Fruit fly (Drosophila melanogaster) whole organism, embryonic: ENCODE results near the gene CG7386.

Source experiments
- ATbp ChIP-seq: fragments of 200-800 bp; sonication (Bioruptor generic); optimal IDR thresholded peaks from 2 replicates; lab custom pipeline; 2017; ENCODE audit warnings: missing biosample characterization, mild to moderate bottlenecking, missing genetic modification characterization, missing genetic modification reagents
- BtbVII ChIP-seq: fragments of 200-800 bp; sonication (Bioruptor generic); optimal IDR thresholded peaks from 3 replicates; lab custom pipeline; 2017; ENCODE audit warnings: missing biosample characterization, mild to moderate bottlenecking, missing genetic modification characterization
- CG10267 ChIP-seq: fragments of 200-800 bp; sonication (Bioruptor generic); optimal IDR thresholded peaks from 2 replicates; lab custom pipeline; 2018; ENCODE audit warnings: missing biosample characterization, mild to moderate bottlenecking, missing genetic modification characterization, moderate library complexity
- CG10321 ChIP-seq: fragments of 200-800 bp; sonication (Bioruptor generic); IDR thresholded peaks from 2 replicates; pipeline ENCODE4 v1.3.6; 2022; ENCODE audit warnings: missing biosample characterization, missing genetic modification characterization
- CG10654 ChIP-seq: fragments of 200-800 bp; sonication (Bioruptor generic); optimal IDR thresholded peaks from 2 replicates; lab custom pipeline; 2016; ENCODE audit warnings: missing biosample characterization, missing genetic modification characterization
- CG11085 ChIP-seq: fragments of 200-800 bp; sonication (Bioruptor generic); IDR thresholded peaks from 2 replicates; pipeline ENCODE4 v1.3.6; 2022; ENCODE audit warnings: missing biosample characterization, missing genetic modification characterization
- CG12104 ChIP-seq: fragments of 200-800 bp; sonication (Bioruptor generic); optimal IDR thresholded peaks from 3 replicates; lab custom pipeline; 2016; ENCODE audit warnings: missing biosample characterization, missing genetic modification characterization
- CG14050 ChIP-seq: fragments of 200-800 bp; sonication (Bioruptor generic); IDR thresholded peaks from 3 replicates; pipeline ENCODE4 v1.3.6; 2022; ENCODE audit warnings: missing biosample characterization, missing genetic modification characterization
- CG14710 ChIP-seq: fragments of 200-800 bp; sonication (Bioruptor generic); optimal IDR thresholded peaks from 3 replicates; lab custom pipeline; 2019; ENCODE audit warnings: missing biosample characterization, mild to moderate bottlenecking, missing genetic modification characterization, moderate library complexity
- CG16813 ChIP-seq: fragments of 200-800 bp; sonication (Bioruptor generic); IDR thresholded peaks from 3 replicates; pipeline ENCODE4 v1.3.6; 2022; ENCODE audit warnings: missing biosample characterization, missing genetic modification characterization; ENCODE audit not compliant: partially characterized antibody
- CG30403 ChIP-seq: fragments of 200-800 bp; sonication (Bioruptor generic); optimal IDR thresholded peaks from 3 replicates; lab custom pipeline; 2016; ENCODE audit warnings: missing biosample characterization, missing genetic modification characterization
- CG31365 ChIP-seq: fragments of 200-800 bp; sonication (Bioruptor generic); optimal IDR thresholded peaks from 2 replicates; lab custom pipeline; 2018; ENCODE audit warnings: missing biosample characterization, mild to moderate bottlenecking, missing genetic modification characterization
- CG3847 ChIP-seq: fragments of 200-800 bp; sonication (Bioruptor generic); IDR thresholded peaks from 2 replicates; pipeline ENCODE4 v1.3.6; 2022; ENCODE audit warnings: missing biosample characterization, missing genetic modification characterization
- CG4328 ChIP-seq: fragments of 200-800 bp; sonication (Bioruptor generic); optimal IDR thresholded peaks from 3 replicates; lab custom pipeline; 2017; ENCODE audit warnings: missing biosample characterization, missing genetic modification reagents, missing genetic modification characterization
- CG7357 ChIP-seq: fragments of 200-800 bp; sonication (Bioruptor generic); IDR thresholded peaks from 3 replicates; pipeline ENCODE4 v1.3.6; 2022; ENCODE audit warnings: missing biosample characterization, missing genetic modification characterization
- CG8290 ChIP-seq, 3 experiments: fragments of 200-800 bp; sonication (Bioruptor generic); optimal IDR thresholded peaks; 2 replicates each; lab custom pipeline; 2016 to 2019; ENCODE audit warnings: missing biosample characterization in 3 of 3, missing genetic modification characterization in 3 of 3, mild to moderate bottlenecking in 2 of 3, moderate library complexity in 1 of 3
- CG9797 ChIP-seq: fragments of 200-800 bp; sonication (Bioruptor generic); optimal IDR thresholded peaks from 3 replicates; lab custom pipeline; 2018; ENCODE audit warnings: missing biosample characterization, mild to moderate bottlenecking, missing genetic modification characterization
- CG9932 ChIP-seq: fragments of 200-800 bp; sonication (Bioruptor generic); IDR thresholded peaks from 2 replicates; pipeline ENCODE4 v1.3.6; 2022; ENCODE audit warnings: missing biosample characterization, missing genetic modification characterization
- Chrac-16 ChIP-seq: fragments of 200-800 bp; sonication (Bioruptor generic); optimal IDR thresholded peaks from 3 replicates; lab custom pipeline; 2016; ENCODE audit warnings: missing biosample characterization, missing genetic modification characterization
- D19A ChIP-seq: fragments of 200-800 bp; optimal IDR thresholded peaks from 3 replicates; lab custom pipeline; 2019; ENCODE audit warnings: missing biosample characterization, mild to moderate bottlenecking, missing genetic modification characterization, moderate library complexity
- D19B ChIP-seq: fragments of 200-800 bp; sonication (Bioruptor generic); optimal IDR thresholded peaks from 2 replicates; lab custom pipeline; 2017; ENCODE audit warnings: missing biosample characterization, mild to moderate bottlenecking, missing genetic modification characterization
- Dbx ChIP-seq: fragments of 200-800 bp; sonication (Bioruptor generic); IDR thresholded peaks from 3 replicates; pipeline ENCODE4 v1.3.6; 2022; ENCODE audit warnings: missing biosample characterization, missing genetic modification characterization
- Drgx ChIP-seq: fragments of 200-800 bp; sonication (Bioruptor generic); IDR thresholded peaks from 2 replicates; pipeline ENCODE4 v1.3.6; 2022; ENCODE audit warnings: missing biosample characterization, missing genetic modification characterization
- HmgZ ChIP-seq: fragments of 200-800 bp; sonication (Bioruptor generic); optimal IDR thresholded peaks from 2 replicates; lab custom pipeline; 2018; ENCODE audit warnings: missing biosample characterization, mild to moderate bottlenecking, missing genetic modification characterization
- Hr3 ChIP-seq: fragments of 200-800 bp; sonication (Bioruptor generic); optimal IDR thresholded peaks from 3 replicates; lab custom pipeline; 2016; ENCODE audit warnings: missing biosample characterization, missing genetic modification characterization
- Kr ChIP-seq: fragments of 200-800 bp; sonication (Bioruptor generic); optimal IDR thresholded peaks from 2 replicates; lab custom pipeline; 2017; ENCODE audit warnings: missing biosample characterization, mild to moderate bottlenecking, missing genetic modification characterization
- Max ChIP-seq: fragments of 200-800 bp; sonication (Bioruptor generic); optimal IDR thresholded peaks from 2 replicates; lab custom pipeline; 2016; ENCODE audit warnings: missing biosample characterization, mild to moderate bottlenecking, missing genetic modification characterization
- Opbp ChIP-seq: fragments of 200-800 bp; sonication (Bioruptor generic); IDR thresholded peaks from 3 replicates; pipeline ENCODE4 v1.3.6; 2022; ENCODE audit warnings: missing biosample characterization, missing genetic modification characterization; ENCODE audit not compliant: partially characterized antibody
- Optix ChIP-seq: fragments of 200-800 bp; sonication (Bioruptor generic); IDR thresholded peaks from 3 replicates; pipeline ENCODE4 v1.3.6; 2022; ENCODE audit warnings: missing biosample characterization, missing genetic modification characterization
- Spps ChIP-seq: fragments of 200-800 bp; sonication (Bioruptor generic); optimal IDR thresholded peaks from 2 replicates; lab custom pipeline; 2018; ENCODE audit warnings: missing biosample characterization, mild to moderate bottlenecking, missing genetic modification characterization
- Tbp ChIP-seq: fragments of >200 bp; optimal IDR thresholded peaks from 2 replicates; lab custom pipeline; 2018; ENCODE audit warnings: missing biosample characterization, missing genetic modification characterization
- Xrp1 ChIP-seq: fragments of 200-800 bp; sonication (Bioruptor generic); IDR thresholded peaks from 2 replicates; pipeline ENCODE4 v1.3.6; 2022; ENCODE audit warnings: missing biosample characterization, missing genetic modification characterization
- YL-1 ChIP-seq: fragments of 200-800 bp; sonication (Bioruptor generic); optimal IDR thresholded peaks from 3 replicates; lab custom pipeline; 2017; ENCODE audit warnings: missing biosample characterization, mild to moderate bottlenecking, missing genetic modification characterization
- abd-A ChIP-seq: fragments of 200-800 bp; sonication (Bioruptor generic); optimal IDR thresholded peaks from 3 replicates; lab custom pipeline; 2019; ENCODE audit warnings: missing biosample characterization, mild to moderate bottlenecking, missing genetic modification characterization, moderate library complexity
- disco-r ChIP-seq: fragments of 200-800 bp; sonication (Bioruptor generic); optimal IDR thresholded peaks from 2 replicates; lab custom pipeline; 2016; ENCODE audit warnings: missing biosample characterization, missing genetic modification characterization
- dmrt11E ChIP-seq: fragments of 200-800 bp; sonication (Bioruptor generic); optimal IDR thresholded peaks from 3 replicates; lab custom pipeline; 2018; ENCODE audit warnings: missing biosample characterization, mild to moderate bottlenecking, missing genetic modification characterization, moderate library complexity
- eve ChIP-seq, 2 experiments: fragments of >200 bp; optimal IDR thresholded peaks; 2 replicates each; lab custom pipeline; 2017; ENCODE audit warnings: missing biosample characterization in 2 of 2, missing genetic modification characterization in 2 of 2
- fd96Cb ChIP-seq: fragments of 200-800 bp; sonication (Bioruptor generic); optimal IDR thresholded peaks from 2 replicates; lab custom pipeline; 2018; ENCODE audit warnings: missing biosample characterization, mild to moderate bottlenecking, missing genetic modification characterization, moderate library complexity
- ind ChIP-seq: fragments of 200-800 bp; sonication (Bioruptor generic); optimal IDR thresholded peaks from 3 replicates; lab custom pipeline; 2016; ENCODE audit warnings: missing biosample characterization, missing genetic modification characterization
- jing ChIP-seq: fragments of 200-800 bp; sonication (Bioruptor generic); optimal IDR thresholded peaks from 2 replicates; lab custom pipeline; 2018; ENCODE audit warnings: missing biosample characterization, mild to moderate bottlenecking, missing genetic modification characterization
- nmo ChIP-seq: fragments of 200-800 bp; sonication (Bioruptor generic); optimal IDR thresholded peaks from 2 replicates; lab custom pipeline; 2018; ENCODE audit warnings: missing biosample characterization, mild to moderate bottlenecking, missing genetic modification characterization, moderate library complexity
- p53 ChIP-seq: fragments of 200-800 bp; sonication (Bioruptor generic); optimal IDR thresholded peaks from 2 replicates; lab custom pipeline; 2016; ENCODE audit warnings: missing biosample characterization, missing genetic modification characterization
- pfk ChIP-seq: fragments of 200-800 bp; sonication (Bioruptor generic); optimal IDR thresholded peaks from 2 replicates; lab custom pipeline; 2018; ENCODE audit warnings: missing biosample characterization, mild to moderate bottlenecking, missing genetic modification characterization, moderate library complexity
- phol ChIP-seq: fragments of 200-800 bp; sonication (Bioruptor generic); optimal IDR thresholded peaks from 3 replicates; lab custom pipeline; 2018; ENCODE audit warnings: missing biosample characterization, mild to moderate bottlenecking, missing genetic modification characterization, moderate library complexity
- repo ChIP-seq: fragments of 200-800 bp; sonication (Bioruptor generic); optimal IDR thresholded peaks from 2 replicates; lab custom pipeline; 2016; ENCODE audit warnings: missing biosample characterization, missing genetic modification characterization
- row ChIP-seq: fragments of 200-800 bp; sonication (Bioruptor generic); IDR thresholded peaks from 3 replicates; pipeline ENCODE4 v1.3.6; 2022; ENCODE audit warnings: missing biosample characterization, missing genetic modification characterization
- sens ChIP-seq: fragments of 200-800 bp; sonication (Bioruptor generic); peaks from one replicate; lab custom pipeline; 2016; ENCODE audit warnings: missing biosample characterization, missing genetic modification characterization
- ssp ChIP-seq: fragments of 200-800 bp; sonication (Bioruptor generic); IDR thresholded peaks from 2 replicates; pipeline ENCODE4 v1.3.6; 2022; ENCODE audit warnings: missing biosample characterization, missing genetic modification characterization
- tgo ChIP-seq: fragments of 200-800 bp; sonication (Bioruptor generic); IDR thresholded peaks from 3 replicates; pipeline ENCODE4 v1.3.6; 2022; ENCODE audit warnings: missing biosample characterization, missing genetic modification characterization
- trem ChIP-seq: fragments of 200-800 bp; optimal IDR thresholded peaks from 3 replicates; lab custom pipeline; 2019; ENCODE audit warnings: missing biosample characterization, mild to moderate bottlenecking, missing genetic modification characterization, moderate library complexity
- vnd ChIP-seq: fragments of 200-800 bp; sonication (Bioruptor generic); IDR thresholded peaks from 3 replicates; pipeline ENCODE4 v1.3.6; 2022; ENCODE audit warnings: missing biosample characterization, missing genetic modification characterization; ENCODE audit not compliant: partially characterized antibody

The CG7386 gene

dm6 chr3L:6173826-6174255 lies 15.7 kb upstream of the CG7386 start, which contains the start of the genes fmt and CG7376 (continued):
- no peak for TF ChIP-seq Drgx (GFP tag; lab: Robert Waterston, UW)
- no peak for TF ChIP-seq Spps (tag; lab: Kevin White, UChicago)
- no peak for TF ChIP-seq Kr (GFP tag; lab: Kevin White, UChicago)
- TF ChIP-seq CG3847 (GFP tag; lab: Robert Waterston, UW) = peak; percentile 51
- TF ChIP-seq disco-r (GFP tag; lab: Kevin White, UChicago) = no peak
- TF ChIP-seq phol (tag; lab: Kevin White, UChicago) = peak; percentile 68
- TF ChIP-seq p53 (GFP tag; lab: Kevin White, UChicago) = no peak
- TF ChIP-seq Optix = no peak
- peak; percentile 4 for TF ChIP-seq Chrac-16 (GFP tag; lab: Kevin White, UChicago)
- peak; percentile 83 for TF ChIP-seq CG14710 (tag; lab: Kevin White, UChicago)
- no peak for TF ChIP-seq repo (GFP tag; lab: Kevin White, UChicago)
- TF ChIP-seq CG10654 = peak; percentile 27
- TF ChIP-seq BtbVII (GFP tag; lab: Kevin White, UChicago) = no peak
- TF ChIP-seq ssp (GFP tag; lab: Robert Waterston, UW) = peak; percentile 93
- TF ChIP-seq sens (GFP tag; lab: Kevin White, UChicago) = no peak
- peak; percentile 23 for TF ChIP-seq HmgZ (tag; lab: Kevin White, UChicago)
- TF ChIP-seq CG11085 (GFP tag; lab: Robert Waterston, UW) = no peak
- TF ChIP-seq YL-1 (GFP tag; lab: Kevin White, UChicago) = peak; percentile 78
- peak; percentile 93 for TF ChIP-seq CG7357 (GFP tag; lab: Robert Waterston, UW)
- no peak; the same call in 2 of the 3 replicates for TF ChIP-seq Dbx (GFP tag; lab: Robert Waterston, UW)
- TF ChIP-seq CG14050 (GFP tag; lab: Robert Waterston, UW) = no peak
- peak; percentile 33 for TF ChIP-seq dmrt11E
- TF ChIP-seq CG30403 (GFP tag; lab: Kevin White, UChicago) = peak; percentile 48
- peak; percentile 89 for TF ChIP-seq row (GFP tag; lab: Robert Waterston, UW)
- TF ChIP-seq CG8290 (GFP tag; optimal IDR thresholded peaks at IDR 0.05; lab: Kevin White, UChicago) = no peak
- no peak for TF ChIP-seq CG8290 (tag; optimal IDR thresholded peaks at IDR 0.05; lab: Kevin White, UChicago)
- no peak for TF ChIP-seq tgo (GFP tag; lab: Robert Waterston, UW)
- no peak for TF ChIP-seq CG31365 (tag; lab: Kevin White, UChicago)
- peak; percentile 78; the same call in 2 of the 3 replicates for TF ChIP-seq Opbp (GFP tag; lab: Robert Waterston, UW)
- TF ChIP-seq Hr3 (GFP tag; lab: Kevin White, UChicago) = peak; percentile 39
- peak; percentile 80 for TF ChIP-seq nmo (GFP tag; lab: Kevin White, UChicago)
- no peak for TF ChIP-seq abd-A (tag; lab: Kevin White, UChicago)
- no peak for TF ChIP-seq CG10321 (GFP tag; lab: Robert Waterston, UW)
- TF ChIP-seq fd96Cb = peak; percentile 15
- TF ChIP-seq pfk (GFP tag; lab: Kevin White, UChicago) = no peak
- TF ChIP-seq ind (GFP tag; lab: Kevin White, UChicago) = peak; percentile 31
- peak; percentile 34 for TF ChIP-seq CG12104 (GFP tag; lab: Kevin White, UChicago)
- peak; percentile 16 for TF ChIP-seq CG9797
- no peak for TF ChIP-seq jing (GFP tag; lab: Kevin White, UChicago)
- TF ChIP-seq CG9932 = no peak
- TF ChIP-seq D19A (tag; lab: Kevin White, UChicago) = no peak
- no peak for TF ChIP-seq D19B (GFP tag; lab: Kevin White, UChicago)
- peak; percentile 81 for TF ChIP-seq CG16813 (GFP tag; lab: Robert Waterston, UW)
- peak; percentile 72 for TF ChIP-seq trem (tag; lab: Kevin White, UChicago)
- TF ChIP-seq Xrp1 (GFP tag; lab: Robert Waterston, UW) = no peak
- no peak for TF ChIP-seq ATbp (GFP tag; lab: Kevin White, UChicago)
- peak; percentile 63 for TF ChIP-seq Max (GFP tag; lab: Kevin White, UChicago)
- TF ChIP-seq vnd (GFP tag; lab: Robert Waterston, UW) = peak; percentile 84
- TF ChIP-seq Tbp = no peak
- peak; percentile 11 for TF ChIP-seq CG4328 (GFP tag; lab: Kevin White, UChicago)
- no peak for TF ChIP-seq eve (GFP tag; optimal IDR thresholded peaks at IDR 0.05; lab: Kevin White, UChicago)
- peak; percentile 71 for TF ChIP-seq CG10267
